Fruit fly (Drosophila melanogaster) whole organism, embryonic: ENCODE data around the gene RfC4.

ENCODE experiments used
- BEAF-32 ChIP-seq: fragments of 200-800 bp; sonication (Bioruptor generic); optimal IDR thresholded peaks from 3 replicates; lab custom pipeline; 2017; ENCODE audit warnings: missing biosample characterization, missing genetic modification characterization, mild to moderate bottlenecking, moderate library complexity, missing genetic modification reagents
- CG10565 ChIP-seq: fragments of 200-800 bp; sonication (Bioruptor generic); optimal IDR thresholded peaks from 3 replicates; lab custom pipeline; 2016; ENCODE audit warnings: missing biosample characterization, mild to moderate bottlenecking, missing genetic modification characterization
- CG11085 ChIP-seq: fragments of 200-800 bp; sonication (Bioruptor generic); IDR thresholded peaks from 2 replicates; pipeline ENCODE4 v1.3.6; 2022; ENCODE audit warnings: missing biosample characterization, missing genetic modification characterization
- CG11093 ChIP-seq: fragments of 200-800 bp; sonication (Bioruptor generic); IDR thresholded peaks from 3 replicates; pipeline ENCODE4 v1.3.6; 2022; ENCODE audit warnings: missing biosample characterization, missing genetic modification characterization
- CG12942 ChIP-seq: fragments of 200-800 bp; sonication (Bioruptor generic); optimal IDR thresholded peaks from 3 replicates; lab custom pipeline; 2016; ENCODE audit warnings: missing biosample characterization, missing genetic modification characterization
- CG13287 ChIP-seq: fragments of 200-800 bp; sonication (Bioruptor generic); IDR thresholded peaks from 2 replicates; pipeline ENCODE4 v1.3.6; 2022; ENCODE audit warnings: missing biosample characterization, missing genetic modification characterization; ENCODE audit not compliant: partially characterized antibody
- CG15073 ChIP-seq: fragments of 200-800 bp; sonication (Bioruptor generic); optimal IDR thresholded peaks from 2 replicates; lab custom pipeline; 2016; ENCODE audit warnings: missing biosample characterization, missing genetic modification characterization
- CG15514 ChIP-seq: fragments of 200-800 bp; sonication (Bioruptor generic); optimal IDR thresholded peaks from 3 replicates; lab custom pipeline; 2017; ENCODE audit warnings: missing biosample characterization, missing genetic modification characterization, mild to moderate bottlenecking, moderate library complexity, missing genetic modification reagents
- CG17359 ChIP-seq: fragments of 200-800 bp; sonication (Bioruptor generic); optimal IDR thresholded peaks from 3 replicates; lab custom pipeline; 2018; ENCODE audit warnings: missing biosample characterization, mild to moderate bottlenecking, missing genetic modification characterization, moderate library complexity
- CG17568 ChIP-seq: fragments of 200-800 bp; sonication (Bioruptor generic); optimal IDR thresholded peaks from 2 replicates; lab custom pipeline; 2018; ENCODE audit warnings: missing biosample characterization, mild to moderate bottlenecking, missing genetic modification characterization, moderate library complexity
- CG1792 ChIP-seq: fragments of 200-800 bp; sonication (Bioruptor generic); optimal IDR thresholded peaks from 2 replicates; lab custom pipeline; 2016; ENCODE audit warnings: missing biosample characterization, missing genetic modification characterization
- CG18599 ChIP-seq: fragments of 200-800 bp; sonication (Bioruptor generic); optimal IDR thresholded peaks from 3 replicates; lab custom pipeline; 2017; ENCODE audit warnings: missing biosample characterization, missing genetic modification characterization, mild to moderate bottlenecking, moderate library complexity, missing genetic modification reagents
- CG2199 ChIP-seq: fragments of 200-800 bp; sonication (Bioruptor generic); IDR thresholded peaks from 3 replicates; pipeline ENCODE4 v1.3.6; 2022; ENCODE audit warnings: missing biosample characterization, missing genetic modification characterization
- CG31224 ChIP-seq: fragments of 200-800 bp; sonication (Bioruptor generic); IDR thresholded peaks from 2 replicates; pipeline ENCODE4 v1.3.6; 2022; ENCODE audit warnings: missing biosample characterization, missing genetic modification characterization
- CG3281 ChIP-seq: fragments of 200-800 bp; sonication (Bioruptor generic); optimal IDR thresholded peaks from 3 replicates; lab custom pipeline; 2017; ENCODE audit warnings: missing biosample characterization, mild to moderate bottlenecking, missing genetic modification characterization
- CG34224 ChIP-seq: fragments of 200-800 bp; sonication (Bioruptor generic); IDR thresholded peaks from 3 replicates; pipeline ENCODE4 v1.3.6; 2022; ENCODE audit warnings: missing biosample characterization, missing genetic modification characterization; ENCODE audit not compliant: partially characterized antibody
- CG34376 ChIP-seq: fragments of 200-800 bp; sonication (Bioruptor generic); optimal IDR thresholded peaks from 2 replicates; lab custom pipeline; 2018; ENCODE audit warnings: missing biosample characterization, mild to moderate bottlenecking, missing genetic modification characterization
- CG4617 ChIP-seq: fragments of 200-800 bp; sonication (Bioruptor generic); optimal IDR thresholded peaks from 3 replicates; lab custom pipeline; 2016; ENCODE audit warnings: missing biosample characterization, missing genetic modification characterization, borderline replicate concordance
- CG9932 ChIP-seq: fragments of 200-800 bp; sonication (Bioruptor generic); IDR thresholded peaks from 2 replicates; pipeline ENCODE4 v1.3.6; 2022; ENCODE audit warnings: missing biosample characterization, missing genetic modification characterization
- Doc2 ChIP-seq: fragments of 200-800 bp; sonication (Bioruptor generic); IDR thresholded peaks from 2 replicates; pipeline ENCODE4 v1.3.6; 2022; ENCODE audit warnings: missing biosample characterization, missing genetic modification characterization
- Dp ChIP-seq: fragments of 200-800 bp; sonication (Bioruptor generic); optimal IDR thresholded peaks from 2 replicates; lab custom pipeline; 2018; ENCODE audit warnings: missing biosample characterization, mild to moderate bottlenecking, missing genetic modification characterization, moderate library complexity
- Ets65A ChIP-seq: fragments of 200-800 bp; sonication (Bioruptor generic); peaks from one replicate; lab custom pipeline; 2016; ENCODE audit warnings: missing biosample characterization, missing genetic modification characterization
- Hr3 ChIP-seq: fragments of 200-800 bp; sonication (Bioruptor generic); optimal IDR thresholded peaks from 3 replicates; lab custom pipeline; 2016; ENCODE audit warnings: missing biosample characterization, missing genetic modification characterization
- Hr39 ChIP-seq: fragments of >200 bp; optimal IDR thresholded peaks from 2 replicates; lab custom pipeline; 2017
- Hr78 ChIP-seq, 2 experiments: fragments of 200-800 bp in 1 of 2; fragments of >200 bp in 1 of 2; sonication (Bioruptor generic) in 1 of 2; optimal IDR thresholded peaks; 2 replicates each; lab custom pipeline; 2017 to 2019; ENCODE audit warnings: missing biosample characterization in 2 of 2, missing genetic modification characterization in 2 of 2, mild to moderate bottlenecking in 1 of 2, moderate library complexity in 1 of 2
- MBD-R2 ChIP-seq: fragments of 200-800 bp; sonication (Bioruptor generic); IDR thresholded peaks from 2 replicates; pipeline ENCODE4 v1.3.6; 2022; ENCODE audit warnings: missing biosample characterization, missing genetic modification characterization
- Med ChIP-seq: fragments of 200-800 bp; sonication (Bioruptor generic); peaks from one replicate; lab custom pipeline; 2016; ENCODE audit warnings: missing biosample characterization, missing genetic modification characterization, mild to moderate bottlenecking, inconsistent platforms, moderate library complexity
- Myb ChIP-seq: fragments of 200-800 bp; sonication (Bioruptor generic); optimal IDR thresholded peaks from 2 replicates; lab custom pipeline; 2016; ENCODE audit warnings: missing biosample characterization, missing genetic modification characterization
- NFAT ChIP-seq: fragments of 200-800 bp; sonication (Bioruptor generic); IDR thresholded peaks from 2 replicates; pipeline ENCODE4 v1.3.6; 2022; ENCODE audit warnings: missing biosample characterization, missing genetic modification characterization
- Nf-YC ChIP-seq: fragments of 200-800 bp; optimal IDR thresholded peaks from 3 replicates; lab custom pipeline; 2019; ENCODE audit warnings: missing biosample characterization, mild to moderate bottlenecking, missing genetic modification characterization, moderate library complexity
- Oaz ChIP-seq: fragments of 200-800 bp; sonication (Bioruptor generic); IDR thresholded peaks from 2 replicates; pipeline ENCODE4 v1.3.6; 2022; ENCODE audit warnings: missing biosample characterization, missing genetic modification characterization
- PHDP ChIP-seq: fragments of 200-800 bp; sonication (Bioruptor generic); optimal IDR thresholded peaks from 3 replicates; lab custom pipeline; 2018; ENCODE audit warnings: missing biosample characterization, mild to moderate bottlenecking, missing genetic modification characterization, moderate library complexity
- Poxn ChIP-seq: fragments of 200-800 bp; sonication (Bioruptor generic); IDR thresholded peaks from 2 replicates; pipeline ENCODE4 v1.3.6; 2022; ENCODE audit warnings: missing biosample characterization, missing genetic modification characterization
- corto ChIP-seq: fragments of 200-800 bp; sonication (Bioruptor generic); optimal IDR thresholded peaks from 2 replicates; lab custom pipeline; 2016; ENCODE audit warnings: missing biosample characterization, mild to moderate bottlenecking, missing genetic modification characterization, moderate library complexity
- croc ChIP-seq: fragments of 200-800 bp; sonication (Bioruptor generic); conservative IDR thresholded peaks from 3 replicates; pipeline ENCODE4 v1.3.6; 2022; ENCODE audit warnings: missing biosample characterization, missing genetic modification characterization
- hb ChIP-seq: fragments of 200-800 bp; sonication (Bioruptor generic); IDR thresholded peaks from 3 replicates; pipeline ENCODE4 v1.3.6; 2022; ENCODE audit warnings: missing biosample characterization, missing genetic modification characterization; ENCODE audit not compliant: partially characterized antibody
- hbn ChIP-seq: fragments of 200-800 bp; sonication (Bioruptor generic); IDR thresholded peaks from 2 replicates; pipeline ENCODE4 v1.3.6; 2022; ENCODE audit warnings: missing biosample characterization, missing genetic modification characterization; ENCODE audit not compliant: partially characterized antibody
- lola ChIP-seq, 3 experiments: fragments of >200 bp in 2 of 3; fragments of 200-800 bp in 1 of 3; sonication (Bioruptor generic) in 1 of 3; optimal IDR thresholded peaks; 2 replicates each; lab custom pipeline; 2017 to 2019; ENCODE audit warnings: missing biosample characterization in 3 of 3, missing genetic modification characterization in 3 of 3, mild to moderate bottlenecking in 1 of 3, moderate library complexity in 1 of 3
- pfk ChIP-seq: fragments of 200-800 bp; sonication (Bioruptor generic); optimal IDR thresholded peaks from 2 replicates; lab custom pipeline; 2018; ENCODE audit warnings: missing biosample characterization, mild to moderate bottlenecking, missing genetic modification characterization, moderate library complexity
- rib ChIP-seq: fragments of 200-800 bp; sonication (Bioruptor generic); IDR thresholded peaks from 2 replicates; pipeline ENCODE4 v1.3.6; 2022; ENCODE audit warnings: missing biosample characterization, missing genetic modification characterization
- ro ChIP-seq: fragments of 200-800 bp; sonication (Bioruptor generic); IDR thresholded peaks from 2 replicates; pipeline ENCODE4 v1.3.6; 2022; ENCODE audit warnings: missing biosample characterization, missing genetic modification characterization
- row ChIP-seq: fragments of 200-800 bp; sonication (Bioruptor generic); IDR thresholded peaks from 3 replicates; pipeline ENCODE4 v1.3.6; 2022; ENCODE audit warnings: missing biosample characterization, missing genetic modification characterization
- slbo ChIP-seq: fragments of 200-800 bp; sonication (Bioruptor generic); IDR thresholded peaks from 2 replicates; pipeline ENCODE4 v1.3.6; 2022; ENCODE audit warnings: missing biosample characterization, missing genetic modification characterization
- wdn ChIP-seq: fragments of 200-800 bp; sonication (Bioruptor generic); IDR thresholded peaks from 2 replicates; pipeline ENCODE4 v1.3.6; 2022; ENCODE audit warnings: missing biosample characterization, missing genetic modification characterization
- yki ChIP-seq: fragments of >200 bp; optimal IDR thresholded peaks from 3 replicates; lab custom pipeline; 2018

The RfC4 gene

dm6 chr3L:4130743-4131142 lies 5.1 kb downstream of the RfC4 start (continued):
- TF ChIP-seq CG34376 (GFP tag; lab: Kevin White, UChicago) (peak; percentile 42), rib (GFP tag; lab: Robert Waterston, UW) (no peak), Hr3 (GFP tag; lab: Kevin White, UChicago) (no peak), croc (GFP tag; lab: Robert Waterston, UW) (no peak), ro (GFP tag; lab: Robert Waterston, UW) (no peak), CG17568 (GFP tag; lab: Kevin White, UChicago) (no peak)

DNA sequence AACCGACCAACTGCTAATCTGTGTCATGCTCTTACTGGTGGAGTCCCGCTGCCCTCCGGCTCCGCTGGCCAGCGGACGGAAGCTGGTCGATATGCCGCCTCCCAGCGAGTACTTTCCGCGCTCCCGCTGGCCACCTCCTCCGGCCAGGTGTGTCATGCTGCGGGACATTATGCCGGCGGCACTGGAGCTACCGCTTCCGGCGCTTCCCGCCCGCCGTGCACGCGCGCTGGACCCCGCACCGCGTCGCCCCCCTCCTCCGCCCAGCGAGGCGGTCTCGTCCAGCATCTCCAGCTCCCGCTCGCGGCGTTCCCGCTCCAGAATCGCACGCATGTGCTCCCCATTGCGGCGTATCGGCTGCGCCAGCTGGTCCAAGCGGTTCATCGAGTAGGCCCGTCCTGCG lies 7.3 kb downstream of the RfC4 start:
- no peak for TF ChIP-seq Oaz (GFP tag; lab: Robert Waterston, UW)
- no peak for TF ChIP-seq Myb (GFP tag; lab: Kevin White, UChicago)
- no peak for TF ChIP-seq CG31224 (GFP tag; lab: Robert Waterston, UW)
- TF ChIP-seq Poxn (GFP tag; lab: Robert Waterston, UW): 0 out of 2 replicates have a peak, but pooled peaks have one; percentile 4
- TF ChIP-seq CG2199 (GFP tag; lab: Robert Waterston, UW): no peak
- TF ChIP-seq yki (lab: Kevin White, UChicago): no peak
- TF ChIP-seq Hr39: peak; percentile 52
- TF ChIP-seq wdn (GFP tag; lab: Robert Waterston, UW): 0 out of 2 replicates have a peak, but pooled peaks have one; percentile 5
- TF ChIP-seq hb (GFP tag; lab: Robert Waterston, UW): no peak
- no peak for TF ChIP-seq CG11085 (GFP tag; lab: Robert Waterston, UW)
- TF ChIP-seq CG11093 (GFP tag; lab: Robert Waterston, UW): no peak
- TF ChIP-seq Med (GFP tag; lab: Kevin White, UChicago): peak; percentile 14
- peak; percentile 31; the same call in 1 of the 2 replicates for TF ChIP-seq slbo (GFP tag; lab: Robert Waterston, UW)

dm6 chr3L:4125709-4126108 lies 10.1 kb downstream of the RfC4 start:
- no peak for TF ChIP-seq Dp (GFP tag; lab: Kevin White, UChicago)
- TF ChIP-seq Doc2 (GFP tag; lab: Robert Waterston, UW): no peak
- no peak for TF ChIP-seq Nf-YC
- no peak for TF ChIP-seq CG13287 (GFP tag; lab: Robert Waterston, UW)
- no peak for TF ChIP-seq wdn (GFP tag; lab: Robert Waterston, UW)
- TF ChIP-seq Ets65A (GFP tag; lab: Kevin White, UChicago): peak; percentile 82
- TF ChIP-seq CG10565 (GFP tag; lab: Kevin White, UChicago): no peak
- no peak for TF ChIP-seq CG15073 (GFP tag; lab: Kevin White, UChicago)
- TF ChIP-seq CG9932 (GFP tag; lab: Robert Waterston, UW): 0 out of 2 replicates have a peak, but pooled peaks have one; percentile 9
- TF ChIP-seq Med (GFP tag; lab: Kevin White, UChicago): peak; percentile 52
- no peak for TF ChIP-seq CG4617 (GFP tag; lab: Kevin White, UChicago)
- TF ChIP-seq NFAT (GFP tag; lab: Robert Waterston, UW): no peak

dm6 chr3L:4122185-4122767 lies 13.6 kb downstream of the RfC4 start, which contains the start of gene Chd64:
TSS of gene Chd64 (minus strand) at chr3L:4122388.
- TF ChIP-seq CG3281 (GFP tag; lab: Kevin White, UChicago) (peak; percentile 52), CG1792 (GFP tag; lab: Kevin White, UChicago) (peak; percentile 5), CG17359 (tag; lab: Kevin White, UChicago) (peak; percentile 47), CG18599 (GFP tag; lab: Kevin White, UChicago) (peak; percentile 82), hbn (peak; percentile 48; the same call in 1 of the 2 replicates), row (GFP tag; lab: Robert Waterston, UW) (peak; percentile 50; the same call in 2 of the 3 replicates), CG12942 (GFP tag; lab: Kevin White, UChicago) (no peak), CG15514 (GFP tag; lab: Kevin White, UChicago) (peak; percentile 74), MBD-R2 (GFP tag; lab: Robert Waterston, UW) (peak; percentile 36; the same call in 1 of the 2 replicates), lola (GFP tag; optimal IDR thresholded peaks at IDR 0.05; lab: Kevin White, UChicago) (no peak), pfk (GFP tag; lab: Kevin White, UChicago) (peak; percentile 62), PHDP (tag; lab: Kevin White, UChicago) (peak; percentile 53), BEAF-32 (GFP tag; lab: Kevin White, UChicago) (peak; percentile 10), CG34224 (peak; percentile 55; the same call in 2 of the 3 replicates), corto (GFP tag; lab: Kevin White, UChicago) (peak; percentile 74), Hr78 (GFP tag; optimal IDR thresholded peaks at IDR 0.05; lab: Kevin White, UChicago) (peak in 1 of 2 experiments; percentile 64)
